Worm (Caenorhabditis elegans) whole organism, L4/young adult: ENCODE measurements around the gene Y51B9A.6.

ENCODE experiments used
- dao-5 ChIP-seq: sonication (generic microtip); optimal IDR thresholded peaks from 2 replicates; lab custom pipeline; 2016; ENCODE audit warnings: missing genotype, missing genetic modification characterization, moderate library complexity, missing compliant biosample characterization
- him-1 ChIP-seq: sonication (generic microtip); optimal IDR thresholded peaks from 2 replicates; lab custom pipeline; 2016; ENCODE audit warnings: missing genotype, missing genetic modification reagents, missing genetic modification characterization, missing compliant biosample characterization

- TF ChIP-seq dao-5 (tag; lab: Kevin White, UChicago) (no peak), him-1 (tag; lab: Kevin White, UChicago) (no peak)
These were observed at the start of gene Y51B9A.6 for ce11 chrII:9403087-9403486.
